Worm (Caenorhabditis elegans): Measurements from ENCODE around the gene vpat-1.

The vpat-1 gene

DNA sequence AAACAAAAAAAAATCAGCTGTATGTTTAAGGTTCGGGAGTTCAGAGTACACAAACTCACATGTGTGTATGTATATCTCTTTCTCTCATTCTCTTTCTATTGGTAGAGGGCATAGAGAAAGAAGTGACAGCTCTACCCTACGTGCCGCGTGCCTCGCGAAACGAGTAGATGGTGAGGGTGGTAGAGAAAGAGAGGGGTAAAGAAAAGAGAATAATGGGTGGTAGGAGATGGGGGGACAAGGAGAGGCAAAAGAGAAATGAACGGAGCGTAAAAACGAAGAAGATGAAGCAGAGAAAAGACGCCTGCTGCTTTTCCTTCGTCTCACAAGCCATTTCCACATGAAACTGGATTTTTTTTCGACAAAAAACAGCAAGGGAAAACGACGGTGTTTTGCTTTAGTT lies 47.1 kb upstream of the vpat-1 start (continued):
- TF ChIP-seq fkh-10 (GFP tag; optimal IDR thresholded peaks at IDR 0.05): peak; percentile 79

DNA sequence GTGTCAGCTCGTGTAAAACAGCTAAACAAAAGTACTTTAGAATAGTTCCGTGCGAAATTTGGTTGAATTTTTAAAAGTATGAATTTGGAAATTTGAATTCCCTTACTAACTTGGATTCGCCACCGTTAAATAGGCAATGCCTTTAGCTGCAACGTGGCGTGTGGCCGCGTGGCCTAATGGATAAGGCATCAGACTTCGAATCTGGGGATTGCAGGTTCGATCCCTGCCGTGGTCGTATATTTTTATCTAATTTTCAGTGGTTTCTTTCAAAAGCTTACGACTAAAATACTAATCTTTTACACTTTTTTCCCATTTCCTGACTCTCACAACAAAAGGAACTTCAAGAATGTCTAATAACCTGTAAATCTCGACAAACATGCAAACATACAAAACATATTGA lies 43.7 kb upstream of the vpat-1 start:
- TF ChIP-seq daf-12 (tag; optimal IDR thresholded peaks at IDR 0.05): no peak

DNA sequence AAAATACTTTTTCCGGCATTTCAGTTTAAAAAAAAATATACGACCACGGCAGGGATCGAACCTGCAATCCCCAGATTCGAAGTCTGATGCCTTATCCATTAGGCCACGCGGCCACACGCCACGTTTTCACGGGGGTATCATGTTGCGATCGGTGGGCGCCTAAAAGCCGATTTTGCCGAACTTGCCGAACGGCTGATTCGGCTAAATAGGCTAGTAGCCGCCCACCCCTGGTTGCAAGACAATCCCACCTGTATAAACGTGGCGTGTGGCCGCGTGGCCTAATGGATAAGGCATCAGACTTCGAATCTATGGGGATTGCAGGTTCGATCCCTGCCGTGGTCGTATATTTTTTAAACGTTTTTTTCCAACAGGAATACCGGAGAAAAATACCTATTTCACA lies 43.1 kb upstream of the vpat-1 start:
- TF ChIP-seq egl-27 (tag; optimal IDR thresholded peaks at IDR 0.05): no peak
- TF ChIP-seq nhr-237 (tag; optimal IDR thresholded peaks at IDR 0.05): no peak
- no peak for TF ChIP-seq lin-39 (tag; optimal IDR thresholded peaks at IDR 0.05)
- TF ChIP-seq zag-1 (tag; optimal IDR thresholded peaks at IDR 0.05): no peak
- TF ChIP-seq daf-12 (tag; optimal IDR thresholded peaks at IDR 0.05): no peak
- no peak for TF ChIP-seq nfya-1 (tag; optimal IDR thresholded peaks at IDR 0.05; ENCODE audit: insufficient read depth)
- no peak for TF ChIP-seq lsy-12 (tag; optimal IDR thresholded peaks at IDR 0.05)
- TF ChIP-seq snpc-4 (tag; optimal IDR thresholded peaks at IDR 0.05): no peak
- TF ChIP-seq ZK546.5 (tag; optimal IDR thresholded peaks at IDR 0.05): no peak
- no peak for TF ChIP-seq elt-1 (tag; optimal IDR thresholded peaks at IDR 0.05)
- no peak for TF ChIP-seq ztf-11 (tag; optimal IDR thresholded peaks at IDR 0.05)
- TF ChIP-seq ama-1 (optimal IDR thresholded peaks at IDR 0.05): no peak

DNA sequence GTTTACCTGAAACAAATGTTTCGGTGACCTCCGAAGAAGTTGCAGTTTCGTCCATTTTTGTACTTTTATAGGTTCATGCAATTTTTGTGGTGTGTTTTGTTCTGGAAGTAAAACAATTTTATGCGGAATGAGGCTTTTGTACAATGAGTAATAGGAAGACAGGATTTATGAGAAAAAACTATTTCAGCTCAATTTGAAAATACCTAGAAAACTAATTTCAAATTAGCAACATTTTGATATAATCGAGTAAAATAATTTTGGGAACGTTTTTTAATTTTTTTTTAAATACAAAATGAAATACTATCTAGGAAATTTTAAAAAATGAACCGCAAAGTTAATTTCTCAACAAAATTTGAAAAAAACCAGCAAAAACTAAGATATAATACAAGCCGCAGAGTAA lies 42.0 kb upstream of the vpat-1 start, which contains the start of gene rei-2:
Gene rei-2 (minus strand): TSS at position 101 of the 400 bp plus-strand sequence.
- TF ChIP-seq ztf-4 (tag; optimal IDR thresholded peaks at IDR 0.05) (no peak), elt-3 (tag; optimal IDR thresholded peaks at IDR 0.05) (no peak), egl-27 (tag; optimal IDR thresholded peaks at IDR 0.05) (no peak), nhr-11 (tag; optimal IDR thresholded peaks at IDR 0.05) (no peak), fkh-2 (tag; optimal IDR thresholded peaks at IDR 0.05) (no peak), lsy-12 (tag; optimal IDR thresholded peaks at IDR 0.05) (no peak)

DNA sequence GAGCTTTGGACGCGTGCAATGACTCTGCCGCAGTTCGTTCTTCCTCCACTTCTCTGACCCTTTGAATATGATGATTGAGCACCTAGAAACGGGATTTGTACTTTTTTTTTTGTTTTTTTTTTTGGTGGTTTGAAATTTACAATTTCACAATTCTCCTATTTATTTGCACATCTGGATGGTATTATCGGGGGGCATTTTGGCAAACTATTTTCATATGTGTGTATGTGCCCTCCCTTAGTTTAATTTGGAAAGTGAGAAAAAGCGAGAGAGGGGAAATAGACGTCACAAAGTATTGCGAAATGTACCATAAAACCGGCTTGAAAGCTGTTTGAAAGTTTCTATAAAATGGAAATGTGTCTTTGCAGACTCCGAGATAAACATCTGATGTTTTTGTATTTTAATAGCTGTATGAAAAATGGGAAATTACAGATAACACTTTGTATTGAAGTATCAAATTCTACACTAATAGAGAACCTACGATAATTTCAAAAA lies 40.4 kb upstream of the vpat-1 start:
- TF ChIP-seq aly-2 (tag; optimal IDR thresholded peaks at IDR 0.05): no peak
- TF ChIP-seq ztf-4 (tag; optimal IDR thresholded peaks at IDR 0.05): no peak
- TF ChIP-seq nfya-1 (tag; optimal IDR thresholded peaks at IDR 0.05; ENCODE audit: insufficient read depth): peak; percentile 12
- no peak for TF ChIP-seq hmg-11 (tag; optimal IDR thresholded peaks at IDR 0.05)
- peak; percentile 64 for TF ChIP-seq nhr-25 (tag; optimal IDR thresholded peaks at IDR 0.05)
- no peak for TF ChIP-seq R02D3.7 (tag; optimal IDR thresholded peaks at IDR 0.05)
- TF ChIP-seq egl-5 (tag; optimal IDR thresholded peaks at IDR 0.05): peak; percentile 26
- no peak for TF ChIP-seq mml-1 (tag; optimal IDR thresholded peaks at IDR 0.05)
- peak; percentile 12 for TF ChIP-seq elt-1 (tag; optimal IDR thresholded peaks at IDR 0.05)
- no peak for TF ChIP-seq ceh-16 (tag; optimal IDR thresholded peaks at IDR 0.05)
- no peak for TF ChIP-seq fos-1 (tag; optimal IDR thresholded peaks at IDR 0.05)

DNA sequence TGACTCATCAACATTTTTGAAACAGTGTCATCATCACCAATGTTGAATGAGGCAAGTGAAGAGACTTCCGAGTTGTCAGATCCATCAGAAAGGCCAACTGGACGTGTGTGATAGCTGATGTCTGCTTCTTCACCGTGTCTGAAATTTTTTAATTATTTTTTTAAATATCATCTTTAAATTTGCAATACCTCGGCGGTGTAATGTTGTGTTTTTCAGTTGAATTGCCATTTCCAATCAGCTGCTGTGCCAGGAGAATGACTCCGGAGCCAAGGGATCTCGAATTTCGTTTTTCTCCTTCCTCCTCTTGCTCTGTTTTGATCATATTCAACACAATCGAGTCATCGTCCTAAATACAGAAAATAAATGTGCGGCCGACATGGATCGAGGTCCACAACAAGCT lies 39.0 kb upstream of the vpat-1 start:
- TF ChIP-seq fos-1 (tag; optimal IDR thresholded peaks at IDR 0.05): no peak
- TF ChIP-seq fkh-2 (tag; optimal IDR thresholded peaks at IDR 0.05): no peak
- no peak for TF ChIP-seq daf-12 (tag; optimal IDR thresholded peaks at IDR 0.05)
- TF ChIP-seq nhr-43 (tag; optimal IDR thresholded peaks at IDR 0.05; ENCODE audit: poor library complexity, severe bottlenecking): no peak
- TF ChIP-seq zag-1 (tag; optimal IDR thresholded peaks at IDR 0.05): no peak
- TF ChIP-seq pqm-1 (tag; optimal IDR thresholded peaks at IDR 0.05): no peak

DNA sequence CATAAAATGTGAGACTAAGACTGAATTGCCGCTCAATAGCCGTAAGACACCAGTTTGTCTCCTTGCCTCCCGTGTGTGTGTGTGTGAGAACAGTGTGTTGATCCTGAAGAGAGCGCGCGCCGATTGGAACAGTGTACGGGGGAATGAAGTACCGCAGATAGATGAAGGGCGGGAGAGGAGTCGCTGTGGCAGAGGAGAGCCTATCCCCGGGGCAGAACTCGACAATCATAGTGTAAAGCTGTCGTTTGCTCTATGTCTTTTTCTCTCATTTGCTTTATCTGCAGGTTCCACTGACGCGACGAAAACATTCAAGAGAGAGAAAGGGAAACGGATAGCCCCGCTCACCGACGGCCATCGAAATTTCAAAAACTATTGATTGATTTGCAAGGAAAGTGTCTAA lies 35.9 kb upstream of the vpat-1 start:
- TF ChIP-seq lin-39 (tag; optimal IDR thresholded peaks at IDR 0.05) (peak; percentile 28), nfya-1 (tag; optimal IDR thresholded peaks at IDR 0.05; ENCODE audit: insufficient read depth) (peak; percentile 44), ceh-28 (tag; optimal IDR thresholded peaks at IDR 0.05) (peak; percentile 0), nhr-25 (tag; optimal IDR thresholded peaks at IDR 0.05) (no peak), fkh-10 (GFP tag; optimal IDR thresholded peaks at IDR 0.05) (no peak)

DNA sequence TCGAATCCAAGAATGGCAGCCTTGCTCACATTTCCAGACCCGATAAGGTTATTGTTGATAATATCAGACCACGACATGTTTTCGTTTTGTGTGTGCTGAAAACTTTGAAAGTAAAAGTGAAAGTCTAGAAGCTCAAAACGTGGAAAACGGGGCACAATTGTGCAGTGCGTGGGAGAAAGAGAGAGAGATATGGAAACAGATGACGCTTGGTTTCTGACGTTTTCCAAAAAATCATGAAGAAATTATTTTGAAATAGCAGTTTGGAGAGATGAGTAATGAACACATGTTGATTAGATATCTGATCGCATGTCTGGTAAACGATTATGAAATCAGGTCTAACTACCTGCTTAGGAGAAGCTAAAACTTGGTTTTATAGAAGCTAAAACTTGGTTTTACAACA lies 34.5 kb upstream of the vpat-1 start, which contains the start of gene pfn-3:
Gene pfn-3 (minus strand): TSS at position 101 of the 400 bp plus-strand sequence.
- no peak for TF ChIP-seq lsy-12 (tag; optimal IDR thresholded peaks at IDR 0.05)
- peak; percentile 1 for TF ChIP-seq lin-39 (tag; optimal IDR thresholded peaks at IDR 0.05)
- TF ChIP-seq nhr-12 (tag; optimal IDR thresholded peaks at IDR 0.05): no peak

All from whole organism, L3 larva.